Fruit fly (Drosophila melanogaster) whole organism: ENCODE results near the gene Jon66Cii.

ENCODE experiments used
- CG8478 ChIP-seq: fragments of >200 bp; optimal IDR thresholded peaks from 2 replicates; lab custom pipeline; 2018; ENCODE audit warnings: inconsistent platforms
- Dll ChIP-seq: fragments of >200 bp; optimal IDR thresholded peaks from 2 replicates; lab custom pipeline; 2017
- EcR ChIP-seq, 2 experiments: fragments of >200 bp; optimal IDR thresholded peaks; 2 replicates each; lab custom pipeline; 2017; ENCODE audit warnings: missing biosample characterization in 2 of 2, missing genetic modification characterization in 2 of 2, missing genetic modification reagents in 2 of 2
- pan ChIP-seq: fragments of >200 bp; optimal IDR thresholded peaks from 2 replicates; lab custom pipeline; 2017
- psq ChIP-seq: fragments of >200 bp; optimal IDR thresholded peaks from 2 replicates; lab custom pipeline; 2017
- usp ChIP-seq: fragments of >200 bp; optimal IDR thresholded peaks from 2 replicates; lab custom pipeline; 2017; ENCODE audit warnings: missing biosample characterization, missing genetic modification characterization, mixed read lengths

Gene Jon66Cii

DNA sequence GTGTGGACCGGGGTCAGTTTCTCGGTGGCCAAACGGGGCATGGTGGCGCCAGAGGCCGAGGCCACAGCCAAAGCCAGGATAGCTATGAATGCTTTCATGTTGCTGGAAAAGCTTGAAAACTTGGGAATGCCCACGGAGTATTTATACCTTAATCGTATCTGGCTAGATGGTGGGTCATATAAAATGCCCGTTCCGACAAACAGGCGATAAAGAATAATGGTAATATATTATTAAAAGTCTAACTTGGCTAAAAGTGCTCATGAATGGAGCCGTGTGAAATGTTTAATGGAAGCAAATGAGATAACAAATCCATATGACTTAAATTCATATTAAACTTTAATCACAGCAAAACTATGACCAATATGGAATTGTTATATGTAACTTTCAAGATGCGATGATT is at the start of gene Jon66Cii:
Gene Jon66Cii (minus strand): TSS at position 101 of the 400 bp plus-strand sequence.
- TF ChIP-seq pan = no peak
- no peak for TF ChIP-seq psq
- no peak for TF ChIP-seq Dll (lab: Kevin White, UChicago)
- TF ChIP-seq EcR (GFP tag; optimal IDR thresholded peaks at IDR 0.05; lab: Kevin White, UChicago) = no peak
- TF ChIP-seq usp (GFP tag; lab: Kevin White, UChicago) = no peak
- no peak for TF ChIP-seq CG8478

DNA sequence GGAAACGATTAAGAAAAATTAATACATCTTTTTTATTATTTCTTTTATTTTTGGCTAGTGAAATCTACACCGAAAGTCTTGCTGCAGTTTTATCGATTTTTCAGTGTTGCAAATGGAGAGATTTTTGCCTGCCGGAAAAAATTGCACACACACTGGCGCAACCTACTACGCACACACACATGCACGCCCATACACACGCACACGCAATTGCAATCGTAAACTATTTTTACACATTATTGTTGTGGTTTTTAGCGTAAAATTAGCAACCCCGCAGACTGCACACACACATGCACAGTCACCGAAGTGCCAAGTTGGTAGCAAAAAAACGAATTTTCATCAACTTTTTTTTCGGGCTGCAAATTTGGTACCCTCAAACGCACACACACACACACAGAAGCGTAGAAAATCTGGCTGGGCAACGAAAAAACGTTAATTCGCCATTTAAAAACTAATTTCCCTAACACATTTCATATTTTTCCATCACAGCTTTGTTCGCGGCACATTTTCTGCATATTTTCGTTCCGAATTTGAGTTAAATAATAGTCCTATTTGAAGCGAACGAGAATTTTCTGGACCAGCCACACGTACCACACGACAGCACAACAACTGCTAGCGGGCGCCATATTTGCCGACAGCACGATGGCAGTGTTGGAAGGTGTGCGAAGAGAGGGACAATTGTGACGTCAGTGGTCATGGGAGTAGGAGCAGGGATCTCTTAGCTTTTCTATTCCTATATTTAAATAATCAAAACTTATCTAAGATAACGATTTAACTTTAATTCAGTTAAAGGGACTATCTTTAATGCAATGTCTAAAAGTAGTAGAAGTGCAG is 48.5 kb upstream of the Jon66Cii start, which contains the start of gene Unr:
Gene Unr (minus strand): TSS at position 637 of the 831 bp plus-strand sequence.
- TF ChIP-seq pan (no peak), CG8478 (peak; percentile 27)

DNA sequence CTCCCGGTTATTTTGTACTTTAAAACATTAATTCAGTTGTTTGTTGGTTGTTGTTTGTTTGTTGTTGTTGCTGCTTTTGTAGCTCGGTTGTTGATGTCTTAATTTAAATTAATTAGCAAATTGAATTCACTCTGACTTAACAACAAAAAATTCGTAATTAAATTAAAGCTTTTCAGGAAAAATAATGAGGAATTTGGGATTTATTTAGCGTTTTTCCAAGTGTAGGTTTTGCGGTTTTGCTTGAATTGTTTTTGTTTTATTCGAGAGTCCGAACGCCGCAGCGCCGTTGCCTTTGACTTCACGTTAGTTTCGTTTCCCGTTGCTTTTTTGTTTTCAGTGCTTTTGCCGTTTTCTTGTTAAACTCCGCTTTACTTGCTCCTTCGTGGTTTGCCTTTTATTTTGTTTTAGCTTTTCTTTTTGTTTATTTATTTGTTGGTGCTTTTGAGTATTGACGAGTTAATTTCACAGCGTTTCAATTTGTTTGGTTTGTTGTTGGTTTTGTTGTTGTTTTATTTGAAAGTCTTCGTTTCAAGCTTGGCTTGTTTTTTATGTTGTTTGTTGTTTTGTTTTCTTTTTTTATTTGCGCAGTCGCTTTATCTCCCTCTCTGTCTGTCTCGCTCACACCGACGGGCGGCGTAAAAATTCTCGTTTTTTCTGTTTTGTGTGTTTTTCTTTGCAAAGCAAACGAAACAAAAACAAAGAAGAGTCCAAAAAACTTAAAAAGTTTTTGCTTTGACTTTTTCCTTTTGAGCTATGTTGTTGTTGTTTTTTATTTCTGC is 47.5 kb upstream of the Jon66Cii start:
- TF ChIP-seq pan (no peak), Dll (lab: Kevin White, UChicago) (no peak), psq (no peak), CG8478 (no peak), EcR (GFP tag; optimal IDR thresholded peaks at IDR 0.05; lab: Kevin White, UChicago) (no peak), usp (GFP tag; lab: Kevin White, UChicago) (no peak)

DNA sequence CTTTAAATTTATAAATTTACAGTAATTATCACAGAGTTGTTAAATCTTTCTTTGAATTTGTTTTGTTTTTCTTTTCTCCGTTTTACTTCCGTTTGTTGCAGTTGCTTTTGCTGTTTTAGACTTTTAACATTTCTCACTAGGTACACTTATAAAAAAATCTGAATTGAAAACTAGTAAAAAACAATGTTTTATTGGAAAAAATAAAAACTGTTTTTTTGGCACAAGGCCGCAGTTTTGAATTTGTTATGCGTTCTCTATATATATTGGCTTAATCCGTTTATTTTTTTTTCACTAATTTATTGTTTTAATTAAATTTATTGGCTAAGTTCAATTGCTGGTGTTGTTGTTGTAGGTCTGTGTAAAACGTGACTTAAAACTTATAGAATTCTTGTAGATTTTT is 46.6 kb upstream of the Jon66Cii start:
- no peak for TF ChIP-seq usp (GFP tag; lab: Kevin White, UChicago)
- no peak for TF ChIP-seq Dll (lab: Kevin White, UChicago)
- TF ChIP-seq pan = no peak
- no peak for TF ChIP-seq EcR (GFP tag; optimal IDR thresholded peaks at IDR 0.05; lab: Kevin White, UChicago)
- no peak for TF ChIP-seq CG8478
- no peak for TF ChIP-seq psq

DNA sequence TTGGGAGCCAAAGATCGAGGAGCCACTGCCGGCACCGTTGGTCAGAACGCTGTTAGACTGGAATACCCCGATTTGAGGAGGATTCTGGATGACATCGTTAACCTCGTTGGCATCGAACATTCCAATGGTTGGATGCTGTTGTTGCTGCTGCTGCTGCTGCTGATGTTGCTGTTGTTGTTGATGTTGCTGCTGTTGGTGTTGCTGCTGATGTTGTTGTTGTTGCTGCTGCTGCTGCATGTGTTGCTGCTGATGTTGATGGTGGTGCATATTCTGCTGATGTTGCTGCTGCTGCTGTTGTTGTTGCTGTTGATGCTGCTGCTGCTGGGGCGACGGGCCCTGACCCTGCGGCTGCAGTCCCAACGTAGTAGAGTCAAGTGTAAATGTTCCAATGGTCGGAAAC is 44.1 kb upstream of the Jon66Cii start:
- TF ChIP-seq pan (no peak), CG8478 (no peak)

DNA sequence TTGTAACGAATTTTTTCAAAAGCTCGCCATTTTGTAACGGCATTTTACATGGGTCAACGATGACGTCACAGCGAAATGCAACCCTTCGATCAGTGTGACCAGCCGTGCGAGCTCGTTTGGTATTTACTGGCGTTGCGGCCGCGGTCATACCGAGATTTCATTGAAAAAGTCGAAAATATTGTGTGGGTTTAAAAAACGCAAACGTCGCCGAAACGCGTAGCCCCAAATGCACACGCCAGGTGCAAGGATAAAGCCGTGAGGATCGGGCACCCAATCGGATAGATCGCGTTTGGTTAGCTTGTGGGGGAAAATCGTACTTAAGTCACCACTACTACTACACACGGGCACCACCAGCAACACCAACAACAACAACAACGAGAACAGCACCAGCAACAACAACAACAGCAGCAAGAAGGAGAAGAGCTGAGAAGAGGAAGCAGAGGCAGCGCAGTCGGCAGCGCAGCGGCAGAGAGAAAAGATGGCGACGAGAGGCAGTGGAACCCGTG is 31.4 kb upstream of the Jon66Cii start, which contains the start of gene Cbl:
Gene Cbl (plus strand): TSS at position 124 of the 506 bp plus-strand sequence.
- TF ChIP-seq pan (no peak), CG8478 (no peak), usp (GFP tag; lab: Kevin White, UChicago) (no peak), psq (no peak), EcR (GFP tag; optimal IDR thresholded peaks at IDR 0.05; lab: Kevin White, UChicago) (no peak), Dll (lab: Kevin White, UChicago) (no peak)

DNA sequence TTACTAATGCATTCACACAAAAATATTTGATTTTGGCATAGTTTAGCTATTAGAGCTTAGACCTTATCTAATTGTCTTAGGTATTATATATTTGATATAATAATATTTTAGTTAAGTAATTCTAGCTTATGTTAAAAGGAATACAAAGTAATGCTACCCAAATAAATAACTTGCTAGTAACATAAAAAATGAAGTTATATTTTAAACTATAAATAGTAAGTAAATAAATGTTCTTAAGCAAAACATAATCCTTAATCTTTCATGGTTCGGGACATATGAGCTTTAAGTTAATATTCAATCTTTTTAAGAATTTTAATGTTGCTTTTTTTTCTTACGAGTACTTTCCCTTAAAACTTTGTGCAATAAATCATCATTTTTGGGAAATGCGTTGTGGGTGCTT is 29.7 kb upstream of the Jon66Cii start:
- no peak for TF ChIP-seq psq
- TF ChIP-seq usp (GFP tag; lab: Kevin White, UChicago) = no peak
- no peak for TF ChIP-seq pan
- no peak for TF ChIP-seq EcR (GFP tag; optimal IDR thresholded peaks at IDR 0.05; lab: Kevin White, UChicago)
- TF ChIP-seq Dll (lab: Kevin White, UChicago) = no peak
- no peak for TF ChIP-seq CG8478

DNA sequence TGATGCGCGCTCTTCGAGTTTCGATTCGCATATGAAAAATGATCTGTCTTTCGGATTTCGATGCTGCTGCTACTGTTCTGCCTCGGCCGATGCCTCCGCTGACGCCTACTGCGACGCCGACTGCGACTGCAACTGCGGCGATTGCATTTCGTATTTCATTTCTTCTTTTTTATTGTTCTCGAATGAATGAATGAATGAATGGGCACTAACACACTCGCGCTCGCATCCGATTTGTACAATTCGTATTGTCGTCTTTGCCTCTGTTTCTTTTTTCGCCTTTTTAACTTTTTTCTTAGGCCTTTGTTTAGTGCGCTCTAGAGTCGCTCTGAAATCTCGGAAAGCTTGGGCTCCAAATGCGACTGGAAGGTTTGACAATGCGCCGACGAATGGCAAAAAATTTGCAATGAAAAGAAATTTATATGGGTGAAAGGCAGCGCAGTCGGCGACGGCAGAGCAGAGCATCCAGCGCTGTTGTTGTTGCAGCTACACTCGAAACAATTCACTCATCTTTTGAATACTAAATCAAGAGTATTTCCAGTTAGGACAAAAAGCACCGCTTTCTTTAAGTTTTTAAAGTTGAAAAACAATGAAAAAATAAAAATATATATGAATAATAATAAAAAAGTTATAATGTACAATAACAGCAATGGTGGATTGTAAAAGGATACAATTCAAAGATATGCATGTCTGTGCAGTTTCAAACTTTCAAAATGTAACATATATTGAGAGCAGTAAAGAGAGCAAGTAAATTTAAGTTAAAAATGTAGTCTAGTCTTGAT is 28.5 kb upstream of the Jon66Cii start, which contains the start of gene CG32354:
Gene CG32354 (minus strand): TSS at position 398 of the 779 bp plus-strand sequence.
- TF ChIP-seq pan (no peak), CG8478 (no peak), EcR (GFP tag; optimal IDR thresholded peaks at IDR 0.05; lab: Kevin White, UChicago) (no peak), usp (GFP tag; lab: Kevin White, UChicago) (no peak), Dll (lab: Kevin White, UChicago) (no peak), psq (no peak)

DNA sequence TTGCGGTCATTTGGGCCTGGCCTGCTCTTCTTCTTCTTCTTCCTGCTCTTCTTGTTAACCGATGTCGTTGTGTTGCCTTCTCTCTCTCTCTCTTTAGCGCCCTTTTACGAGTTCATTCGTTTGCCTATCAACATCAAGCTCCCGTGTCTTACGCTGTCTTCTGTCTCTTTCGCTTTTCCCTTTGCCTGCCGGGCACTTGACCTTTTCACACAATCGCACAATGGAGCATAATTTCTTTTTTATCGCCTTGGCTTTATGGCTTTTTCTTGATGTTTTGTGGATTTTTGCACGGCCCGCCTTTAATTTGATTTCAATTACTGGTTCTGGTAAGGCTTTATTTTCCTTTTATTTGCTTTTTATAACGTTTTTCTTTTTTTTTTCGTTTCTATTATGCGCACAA is 27.9 kb upstream of the Jon66Cii start:
- TF ChIP-seq pan (no peak), EcR (GFP tag; optimal IDR thresholded peaks at IDR 0.05; lab: Kevin White, UChicago) (no peak), CG8478 (no peak), Dll (lab: Kevin White, UChicago) (no peak), psq (no peak), usp (GFP tag; lab: Kevin White, UChicago) (no peak)

DNA sequence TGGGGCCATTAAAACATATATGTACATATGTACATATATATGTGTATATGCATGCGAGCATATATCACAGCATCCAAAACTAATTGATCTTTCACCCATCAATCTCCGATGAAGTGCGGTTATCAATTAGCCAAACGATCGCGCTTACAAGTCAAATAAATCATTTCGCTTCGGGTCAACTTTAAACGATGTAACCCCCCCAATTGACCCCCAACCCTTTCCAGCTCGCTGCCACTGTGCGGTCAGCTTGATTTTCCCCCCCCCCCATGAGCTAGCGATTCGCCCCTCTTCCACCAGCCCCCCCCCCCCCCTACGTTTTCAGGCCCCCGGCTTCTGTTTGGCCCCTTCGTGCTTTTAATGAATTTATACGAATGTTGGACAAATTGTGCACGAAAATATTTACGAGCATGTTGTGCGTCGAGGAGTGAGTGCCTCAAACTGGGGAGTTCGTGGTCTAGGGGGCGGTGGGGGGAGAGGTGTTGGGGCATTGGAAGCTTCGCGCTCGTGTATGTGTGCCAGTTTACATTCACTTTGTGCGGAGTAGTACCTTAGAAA is 26.2 kb upstream of the Jon66Cii start:
- TF ChIP-seq pan = no peak
- TF ChIP-seq Dll (lab: Kevin White, UChicago) = no peak

DNA sequence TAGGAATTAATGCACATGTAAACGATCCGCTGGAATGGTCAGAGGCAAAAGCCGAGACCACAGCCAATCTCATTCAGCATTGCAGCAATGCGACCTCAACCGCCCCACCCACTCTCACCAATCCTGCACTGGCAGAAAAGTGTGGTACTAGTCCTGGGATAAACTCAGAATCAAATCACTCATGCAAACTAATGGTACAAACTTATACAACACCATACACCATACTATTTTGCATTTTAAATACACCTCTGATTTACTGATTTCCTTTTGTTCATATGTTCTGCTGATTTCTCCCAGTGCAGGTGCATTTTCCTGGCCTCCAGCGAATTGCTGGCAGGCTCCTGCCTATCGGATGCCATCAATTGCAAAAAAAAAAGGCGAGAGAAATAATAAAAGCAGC is 25.5 kb upstream of the Jon66Cii start:
- TF ChIP-seq usp (GFP tag; lab: Kevin White, UChicago) = no peak
- no peak for TF ChIP-seq Dll (lab: Kevin White, UChicago)
- no peak for TF ChIP-seq EcR (GFP tag; optimal IDR thresholded peaks at IDR 0.05; lab: Kevin White, UChicago)
- TF ChIP-seq CG8478 = no peak
- no peak for TF ChIP-seq pan

DNA sequence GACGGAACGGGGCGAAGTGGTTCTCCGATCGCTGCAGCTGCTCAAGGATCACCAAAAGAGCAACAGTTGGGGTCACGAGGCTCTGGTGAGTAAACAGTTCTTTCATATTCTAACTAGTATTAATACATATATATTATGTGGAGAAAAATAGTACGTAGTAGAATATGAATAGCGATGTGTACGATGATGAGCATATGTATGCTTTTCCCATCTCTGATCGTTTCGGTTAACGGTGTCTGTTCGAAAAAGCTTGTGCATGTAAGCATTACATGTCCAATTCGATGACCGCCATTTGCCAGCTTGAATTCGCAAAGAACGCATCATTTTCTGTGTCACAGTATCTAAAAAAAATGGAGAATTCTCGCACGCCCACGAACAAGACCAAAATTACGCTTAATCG is 19.3 kb upstream of the Jon66Cii start, which contains the start of the genes Oseg1 and mtrm:
Gene Oseg1 (minus strand): TSS at position 101 of the 400 bp plus-strand sequence.
Gene mtrm (plus strand): TSS at position 288 of the 400 bp plus-strand sequence.
- no peak for TF ChIP-seq usp (GFP tag; lab: Kevin White, UChicago)
- no peak for TF ChIP-seq Dll (lab: Kevin White, UChicago)
- no peak for TF ChIP-seq CG8478
- no peak for TF ChIP-seq pan
- TF ChIP-seq EcR (GFP tag; optimal IDR thresholded peaks at IDR 0.05; lab: Kevin White, UChicago) = no peak
- TF ChIP-seq psq = no peak
